Fruit fly (Drosophila melanogaster): ENCODE results near the gene CG8838.

Gene CG8838

dm6 chr2L:3373242-3373641, 15.8 kb downstream of the CG8838 start, which contains the start of gene GramD1B (continued):
- TF ChIP-seq CG10209 (GFP tag; optimal IDR thresholded peaks at IDR 0.05) (no peak), crc (GFP tag; optimal IDR thresholded peaks at IDR 0.05) (no peak), Ssrp (tag; optimal IDR thresholded peaks at IDR 0.05) (no peak), zfh1 (GFP tag; IDR thresholded peaks at IDR 0.05) (no peak), CG30403 (GFP tag; optimal IDR thresholded peaks at IDR 0.05) (peak; percentile 2), CG17385 (GFP tag; optimal IDR thresholded peaks at IDR 0.05) (no peak), Meics (GFP tag; optimal IDR thresholded peaks at IDR 0.05) (peak; percentile 15), CG13894 (tag; optimal IDR thresholded peaks at IDR 0.05) (no peak), CG15601 (tag; optimal IDR thresholded peaks at IDR 0.05) (peak; percentile 10), cato (GFP tag; optimal IDR thresholded peaks at IDR 0.05; ENCODE audit: borderline replicate concordance) (no peak), CG11504 (tag; optimal IDR thresholded peaks at IDR 0.05) (peak; percentile 6), zfh2 (GFP tag; optimal IDR thresholded peaks at IDR 0.05) (no peak), dan (GFP tag; IDR thresholded peaks at IDR 0.05) (no peak), CG14710 (tag; optimal IDR thresholded peaks at IDR 0.05) (peak; percentile 40), CG16813 (GFP tag; IDR thresholded peaks at IDR 0.05; ENCODE audit: partially characterized antibody) (0 out of 3 replicates have a peak, but pooled peaks have one; percentile 7), bsh (GFP tag; optimal IDR thresholded peaks at IDR 0.05) (no peak), MTF-1 (GFP tag; optimal IDR thresholded peaks at IDR 0.05; ENCODE audit: borderline replicate concordance) (no peak), CG1602 (GFP tag; optimal IDR thresholded peaks at IDR 0.05) (no peak), Xrp1 (GFP tag; IDR thresholded peaks at IDR 0.05) (no peak; the same call in 1 of the 2 replicates), CG12659 (GFP tag; optimal IDR thresholded peaks at IDR 0.05) (peak; percentile 56), CG4282 (GFP tag; optimal IDR thresholded peaks at IDR 0.05) (no peak), tup (GFP tag; optimal IDR thresholded peaks at IDR 0.05) (no peak), Atf6 (GFP tag; IDR thresholded peaks at IDR 0.05) (no peak), CG15696 (tag; optimal IDR thresholded peaks at IDR 0.05) (no peak), CG3407 (GFP tag; optimal IDR thresholded peaks at IDR 0.05) (no peak), Taf1 (GFP tag; IDR thresholded peaks at IDR 0.05) (no peak), Hand (GFP tag; optimal IDR thresholded peaks at IDR 0.05) (no peak), CG17361 (GFP tag; IDR thresholded peaks at IDR 0.05) (0 out of 3 replicates have a peak, but pooled peaks have one; percentile 34), CG11247 (GFP tag; IDR thresholded peaks at IDR 0.05) (no peak), Spps (tag; optimal IDR thresholded peaks at IDR 0.05) (no peak), CG7839 (tag; optimal IDR thresholded peaks at IDR 0.05) (no peak), CG3847 (GFP tag; IDR thresholded peaks at IDR 0.05) (peak; percentile 78), Blimp-1 (GFP tag; optimal IDR thresholded peaks at IDR 0.05) (no peak), aop (GFP tag; IDR thresholded peaks at IDR 0.05) (no peak), NC2β (GFP tag; optimal IDR thresholded peaks at IDR 0.05) (no peak), CG11723 (GFP tag; optimal IDR thresholded peaks at IDR 0.05) (no peak), CG7357 (GFP tag; IDR thresholded peaks at IDR 0.05) (no peak), NFAT (GFP tag; IDR thresholded peaks at IDR 0.05) (0 out of 2 replicates have a peak, but pooled peaks have one; percentile 9), CG10959 (GFP tag; IDR thresholded peaks at IDR 0.05) (no peak), CG13624 (GFP tag; optimal IDR thresholded peaks at IDR 0.05) (peak; percentile 24), CG12769 (tag; optimal IDR thresholded peaks at IDR 0.05) (peak; percentile 26), chif (GFP tag; optimal IDR thresholded peaks at IDR 0.05) (no peak), row (GFP tag; IDR thresholded peaks at IDR 0.05) (no peak), br (optimal IDR thresholded peaks at IDR 0.05) (no peak), CG10321 (GFP tag; IDR thresholded peaks at IDR 0.05) (no peak), CG18764 (GFP tag; optimal IDR thresholded peaks at IDR 0.05) (no peak), CG32772 (GFP tag; IDR thresholded peaks at IDR 0.05) (no peak), bigmax (GFP tag; optimal IDR thresholded peaks at IDR 0.05) (no peak), CG17912 (GFP tag; optimal IDR thresholded peaks at IDR 0.05) (peak; percentile 35), chn (GFP tag; optimal IDR thresholded peaks at IDR 0.05) (peak; percentile 26), Asciz (GFP tag; optimal IDR thresholded peaks at IDR 0.05) (no peak)

All from whole organism, embryonic.